Worm (Caenorhabditis elegans) whole organism, L4/young adult: ENCODE results near the gene lin-40.

Source experiments
- dao-5 ChIP-seq: sonication (generic microtip); optimal IDR thresholded peaks from 2 replicates; lab custom pipeline; 2016; ENCODE audit warnings: missing genotype, missing genetic modification characterization, moderate library complexity, missing compliant biosample characterization
- him-1 ChIP-seq: sonication (generic microtip); optimal IDR thresholded peaks from 2 replicates; lab custom pipeline; 2016; ENCODE audit warnings: missing genotype, missing genetic modification reagents, missing genetic modification characterization, missing compliant biosample characterization

DNA sequence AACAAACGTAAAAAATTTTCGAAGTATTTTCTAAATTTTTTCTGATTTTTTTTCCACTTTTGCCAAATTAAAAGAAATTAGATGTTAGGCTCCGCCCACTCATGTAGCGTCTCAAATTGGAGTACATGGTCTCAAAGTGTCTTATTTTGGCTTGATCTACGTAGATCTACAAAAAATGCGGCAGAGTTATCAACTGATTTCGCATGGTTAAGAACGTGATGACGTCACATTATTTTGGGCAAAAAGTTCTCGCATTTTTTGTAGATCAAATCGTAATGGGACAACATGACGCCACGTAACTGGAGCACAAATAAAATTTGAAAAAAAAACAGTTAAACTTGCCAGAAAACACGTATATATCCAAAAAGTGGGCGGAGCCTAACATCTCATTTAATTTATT lies 57.0 kb downstream of the lin-40 start:
- TF ChIP-seq him-1 (tag; lab: Kevin White, UChicago), result no peak
- TF ChIP-seq dao-5 (tag; lab: Kevin White, UChicago), result no peak
